Worm (Caenorhabditis elegans): Measurements from ENCODE around the gene Y94H6A.5.

The Y94H6A.5 gene

DNA sequence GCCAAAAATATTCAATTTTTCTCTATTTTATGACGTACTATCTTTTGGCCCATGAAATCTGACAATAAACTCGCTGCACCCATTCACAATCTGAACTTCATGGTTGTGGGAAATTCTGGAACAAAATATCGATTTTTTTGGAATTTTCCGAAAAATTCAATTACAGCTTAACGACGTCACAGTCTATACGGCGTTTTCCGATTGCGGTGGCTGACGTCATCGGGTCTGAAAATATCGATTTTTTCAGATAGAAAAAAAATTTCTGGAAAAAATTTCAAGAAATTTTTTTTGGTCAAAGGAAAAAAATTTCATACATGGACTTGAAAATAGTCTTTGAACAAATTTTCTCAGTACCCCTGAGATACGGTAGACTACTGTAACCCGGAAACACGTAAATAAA lies 3.2 kb upstream of the Y94H6A.5 start, which contains the start of gene ubc-8:
ubc-8 (minus strand) TSS at position 227 of the 400 bp plus-strand sequence.
- TF ChIP-seq ceh-90 (tag; optimal IDR thresholded peaks at IDR 0.05) = peak; percentile 3
- TF ChIP-seq egl-27 (tag; optimal IDR thresholded peaks at IDR 0.05) = no peak
- no peak for TF ChIP-seq pax-3 (tag; optimal IDR thresholded peaks at IDR 0.05)
- TF ChIP-seq jun-1 (tag; optimal IDR thresholded peaks at IDR 0.05) = no peak
- no peak for TF ChIP-seq elt-3 (tag; optimal IDR thresholded peaks at IDR 0.05)

DNA sequence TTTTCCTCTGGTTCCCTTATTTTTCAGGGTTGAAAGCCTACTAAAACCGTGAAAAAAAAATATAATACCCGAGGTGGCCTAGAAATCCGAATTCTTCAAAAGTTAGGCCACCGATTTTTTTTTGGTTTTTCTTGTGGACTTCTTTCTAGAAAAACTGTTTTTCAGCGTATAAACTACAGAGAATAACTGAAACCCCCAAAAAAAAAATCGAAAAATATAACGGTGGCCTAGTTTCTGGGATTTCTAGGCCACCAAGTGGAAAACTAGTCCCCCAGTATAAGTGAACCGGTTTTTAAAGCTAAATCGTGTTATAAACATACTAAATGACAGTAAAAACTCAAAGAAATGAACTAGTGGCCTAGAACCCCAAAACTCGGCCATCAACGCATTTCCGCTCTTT lies 1.9 kb upstream of the Y94H6A.5 start:
- TF ChIP-seq C16A3.4 (tag; optimal IDR thresholded peaks at IDR 0.05) (no peak), nhr-85 (tag) (peak; percentile 68), ceh-90 (tag; optimal IDR thresholded peaks at IDR 0.05) (peak; percentile 32), efl-1 (optimal IDR thresholded peaks at IDR 0.05) (no peak), efl-1 (GFP tag; optimal IDR thresholded peaks at IDR 0.05 in 1 of 2) (peak in 1 of 2 experiments; percentile 5), snpc-4 (tag; optimal IDR thresholded peaks at IDR 0.05) (no peak), rnt-1 (tag; optimal IDR thresholded peaks at IDR 0.05) (peak; percentile 10), Y116A8C.19 (tag; optimal IDR thresholded peaks at IDR 0.05; ENCODE audit: borderline replicate concordance) (no peak), dpl-1 (GFP tag; optimal IDR thresholded peaks at IDR 0.05) (no peak), egl-27 (tag; optimal IDR thresholded peaks at IDR 0.05) (no peak), ztf-4 (tag; optimal IDR thresholded peaks at IDR 0.05) (no peak), nhr-28 (tag; optimal IDR thresholded peaks at IDR 0.05) (no peak), ztf-11 (tag; optimal IDR thresholded peaks at IDR 0.05) (peak in 1 of 2 experiments; percentile 10)

- no peak for TF ChIP-seq ztf-11 (tag; optimal IDR thresholded peaks at IDR 0.05)
- TF ChIP-seq ceh-8 (GFP tag; optimal IDR thresholded peaks at IDR 0.05) = peak; percentile 75
Observed at ce11 chrIV:2688716-2689307, 15.0 kb downstream of the Y94H6A.5 start, which contains the start of gene egrh-3. TSS of gene egrh-3 (minus strand) at chrIV:2688766.

DNA sequence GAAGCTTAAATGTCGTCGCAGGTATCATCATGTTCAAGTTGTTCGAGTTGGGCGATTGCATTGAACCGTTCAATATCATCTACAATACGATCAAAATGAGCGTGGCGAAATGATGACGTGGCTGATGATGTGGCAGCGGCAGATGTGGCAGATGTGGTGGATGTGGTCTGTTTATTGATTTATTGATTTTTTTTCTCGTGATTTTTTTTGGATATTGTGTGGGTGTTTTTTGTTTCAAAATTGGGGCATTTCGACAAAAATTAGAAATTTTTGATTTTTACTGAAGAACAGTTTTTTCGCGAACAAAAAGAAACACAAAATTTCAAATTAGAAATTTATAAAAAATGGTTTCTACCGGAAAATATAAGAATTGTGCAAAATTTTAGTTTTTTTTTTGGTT lies 23.5 kb downstream of the Y94H6A.5 start:
- TF ChIP-seq lin-14 (GFP tag; optimal IDR thresholded peaks at IDR 0.05) = no peak
- TF ChIP-seq hlh-4 (tag; optimal IDR thresholded peaks at IDR 0.05) = no peak
- no peak for TF ChIP-seq ztf-11 (tag; optimal IDR thresholded peaks at IDR 0.05)
- no peak for TF ChIP-seq efl-1 (optimal IDR thresholded peaks at IDR 0.05)
- no peak for TF ChIP-seq efl-1 (GFP tag; optimal IDR thresholded peaks at IDR 0.05 in 1 of 2)
- TF ChIP-seq unc-62 (GFP tag; optimal IDR thresholded peaks at IDR 0.05) = no peak
- no peak for TF ChIP-seq C16A3.4 (tag; optimal IDR thresholded peaks at IDR 0.05)
- no peak for TF ChIP-seq hlh-17 (GFP tag; optimal IDR thresholded peaks at IDR 0.05; ENCODE audit: borderline replicate concordance)
- no peak for TF ChIP-seq aly-2 (tag; optimal IDR thresholded peaks at IDR 0.05)
- TF ChIP-seq nhr-19 (GFP tag; conservative IDR thresholded peaks at IDR 0.05) = no peak
- no peak for TF ChIP-seq nhr-85 (tag)
- TF ChIP-seq nhr-28 (tag; optimal IDR thresholded peaks at IDR 0.05) = no peak
- no peak for TF ChIP-seq grh-1 (GFP tag; IDR thresholded peaks at IDR 0.05)
- TF ChIP-seq fkh-10 (GFP tag; optimal IDR thresholded peaks at IDR 0.05) = no peak
- TF ChIP-seq ceh-63 (GFP tag; optimal IDR thresholded peaks at IDR 0.05) = no peak
- no peak for TF ChIP-seq lin-35 (GFP tag; optimal IDR thresholded peaks at IDR 0.05)

ce11 chrIV:2678152-2678551 lies 25.6 kb downstream of the Y94H6A.5 start:
- TF ChIP-seq ets-5 (GFP tag; IDR thresholded peaks at IDR 0.05) = no peak
- TF ChIP-seq efl-1 (optimal IDR thresholded peaks at IDR 0.05) = no peak
- TF ChIP-seq efl-1 (GFP tag; optimal IDR thresholded peaks at IDR 0.05 in 1 of 2) = peak in 1 of 2 experiments; percentile 38
- no peak for TF ChIP-seq dsc-1 (tag; optimal IDR thresholded peaks at IDR 0.05)

DNA sequence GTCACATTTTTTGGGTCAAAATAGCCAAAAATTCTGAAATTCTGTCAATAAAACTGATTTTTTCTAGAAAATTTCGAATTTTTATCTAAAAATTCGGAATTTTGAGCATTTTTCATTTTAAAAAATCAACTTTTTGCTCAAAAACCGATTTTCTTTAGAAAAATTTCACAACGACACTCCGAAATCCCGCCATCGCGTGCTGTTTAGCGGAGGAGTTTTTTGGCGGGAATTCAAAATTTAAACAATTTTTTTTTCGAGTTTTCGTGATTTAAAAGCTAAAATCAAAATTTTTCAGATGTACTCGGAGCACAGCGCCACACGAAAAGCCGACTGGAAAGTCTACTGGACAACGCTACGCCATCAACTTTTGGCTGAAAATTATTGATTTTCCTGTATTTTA lies 26.1 kb downstream of the Y94H6A.5 start:
- peak; percentile 23 to 69 (median 36) for TF ChIP-seq dpl-1 (GFP tag; optimal IDR thresholded peaks at IDR 0.05)
- TF ChIP-seq lin-35 (GFP tag; optimal IDR thresholded peaks at IDR 0.05) = peak; percentile 39 to 40
- TF ChIP-seq efl-1 (optimal IDR thresholded peaks at IDR 0.05) = peak; percentile 64 to 85
- TF ChIP-seq efl-1 (GFP tag; optimal IDR thresholded peaks at IDR 0.05 in 1 of 2) = peak; percentile 74 to 95
- TF ChIP-seq rnt-1 (tag; optimal IDR thresholded peaks at IDR 0.05) = no peak
- TF ChIP-seq ets-5 (GFP tag; IDR thresholded peaks at IDR 0.05) = no peak

Measured in whole organism, L1 larva.